Fruit fly (Drosophila melanogaster) whole organism, prepupa: Measurements from ENCODE around the gene CG31663.
A peak's percentile ranks its signal among the peaks of the same experiment; 100 is the strongest.

Source experiments
- Blimp-1 ChIP-seq: fragments of 200-800 bp; sonication (Bioruptor generic); optimal IDR thresholded peaks from 3 replicates; lab custom pipeline; 2017; ENCODE audit warnings: missing biosample characterization, missing genetic modification characterization, mild to moderate bottlenecking, moderate library complexity, missing genetic modification reagents
- CG10631 ChIP-seq: fragments of 200-800 bp; sonication (Bioruptor generic); optimal IDR thresholded peaks from 2 replicates; lab custom pipeline; 2016; ENCODE audit warnings: missing biosample characterization, missing genetic modification characterization
- CG10669 ChIP-seq: fragments of 200-800 bp; sonication (Bioruptor generic); optimal IDR thresholded peaks from 3 replicates; lab custom pipeline; 2018; ENCODE audit warnings: missing biosample characterization, mild to moderate bottlenecking, missing genetic modification characterization, moderate library complexity
- CG11902 ChIP-seq: fragments of 200-800 bp; sonication (Bioruptor generic); optimal IDR thresholded peaks from 3 replicates; lab custom pipeline; 2016; ENCODE audit warnings: missing biosample characterization, missing genetic modification characterization
- CG15336 ChIP-seq: fragments of 200-800 bp; sonication (Bioruptor generic); IDR thresholded peaks from 2 replicates; pipeline ENCODE4 v1.3.6; 2022; ENCODE audit warnings: missing biosample characterization, missing genetic modification characterization
- CG16779 ChIP-seq: fragments of 200-800 bp; sonication (Bioruptor generic); optimal IDR thresholded peaks from 3 replicates; lab custom pipeline; 2017; ENCODE audit warnings: missing biosample characterization, mild to moderate bottlenecking, missing genetic modification characterization
- CG3032 ChIP-seq: fragments of 200-800 bp; optimal IDR thresholded peaks from 2 replicates; lab custom pipeline; 2019; ENCODE audit warnings: missing biosample characterization, mild to moderate bottlenecking, missing genetic modification characterization, moderate library complexity
- CG31627 ChIP-seq: fragments of 200-800 bp; sonication (Bioruptor generic); optimal IDR thresholded peaks from 3 replicates; lab custom pipeline; 2016; ENCODE audit warnings: missing biosample characterization, missing genetic modification characterization
- CG32006 ChIP-seq: fragments of 200-800 bp; sonication (Bioruptor generic); optimal IDR thresholded peaks from 3 replicates; lab custom pipeline; 2017; ENCODE audit warnings: missing biosample characterization, mild to moderate bottlenecking, missing genetic modification characterization
- CG34406 ChIP-seq: fragments of 200-800 bp; sonication (Bioruptor generic); optimal IDR thresholded peaks from 3 replicates; lab custom pipeline; 2016; ENCODE audit warnings: missing biosample characterization, missing genetic modification characterization
- CG6854 ChIP-seq: fragments of 200-800 bp; sonication (Bioruptor generic); optimal IDR thresholded peaks from 2 replicates; lab custom pipeline; 2017; ENCODE audit warnings: missing biosample characterization, mild to moderate bottlenecking, missing genetic modification characterization
- CG7368 ChIP-seq: fragments of 200-800 bp; sonication (Bioruptor generic); optimal IDR thresholded peaks from 3 replicates; lab custom pipeline; 2016; ENCODE audit warnings: missing biosample characterization, missing genetic modification characterization
- CG8632 ChIP-seq: fragments of 200-800 bp; sonication (Bioruptor generic); optimal IDR thresholded peaks from 3 replicates; lab custom pipeline; 2016; ENCODE audit warnings: missing biosample characterization, missing genetic modification characterization
- CG9139 ChIP-seq: fragments of 200-800 bp; sonication (Bioruptor generic); optimal IDR thresholded peaks from 3 replicates; lab custom pipeline; 2017; ENCODE audit warnings: missing biosample characterization, mild to moderate bottlenecking, missing genetic modification characterization
- Eip75B ChIP-seq: fragments of 200-800 bp; sonication (Bioruptor generic); optimal IDR thresholded peaks from 3 replicates; lab custom pipeline; 2016; ENCODE audit warnings: missing biosample characterization, missing genetic modification characterization
- Hr38 ChIP-seq: sonication (Bioruptor generic); optimal IDR thresholded peaks from 2 replicates; lab custom pipeline; 2016; ENCODE audit warnings: missing biosample characterization, missing genetic modification characterization
- Hr4 ChIP-seq: fragments of 200-800 bp; sonication (Bioruptor generic); optimal IDR thresholded peaks from 3 replicates; lab custom pipeline; 2016; ENCODE audit warnings: missing biosample characterization, missing genetic modification characterization
- Lpt ChIP-seq: fragments of 200-800 bp; sonication (Bioruptor generic); optimal IDR thresholded peaks from 3 replicates; lab custom pipeline; 2016; ENCODE audit warnings: missing biosample characterization, missing genetic modification characterization
- Sox102F ChIP-seq: fragments of 200-800 bp; sonication (Bioruptor generic); optimal IDR thresholded peaks from 2 replicates; lab custom pipeline; 2016; ENCODE audit warnings: missing biosample characterization, mild to moderate bottlenecking, missing genetic modification characterization
- Sox14 ChIP-seq: fragments of 200-800 bp; sonication (Bioruptor generic); optimal IDR thresholded peaks from 3 replicates; lab custom pipeline; 2016; ENCODE audit warnings: missing biosample characterization, missing genetic modification characterization
- achi ChIP-seq: fragments of 200-800 bp; sonication (Bioruptor generic); optimal IDR thresholded peaks from 3 replicates; lab custom pipeline; 2016; ENCODE audit warnings: missing biosample characterization, missing genetic modification characterization
- acj6 ChIP-seq: fragments of 200-800 bp; sonication (Bioruptor generic); optimal IDR thresholded peaks from 3 replicates; lab custom pipeline; 2016; ENCODE audit warnings: missing biosample characterization, missing genetic modification characterization
- cyc ChIP-seq: fragments of 200-800 bp; sonication (Bioruptor generic); optimal IDR thresholded peaks from 3 replicates; lab custom pipeline; 2016; ENCODE audit warnings: missing biosample characterization, missing genetic modification characterization
- dsx ChIP-seq: fragments of 200-800 bp; optimal IDR thresholded peaks from 3 replicates; lab custom pipeline; 2019; ENCODE audit warnings: missing biosample characterization, mild to moderate bottlenecking, missing genetic modification characterization, moderate library complexity; ENCODE audit not compliant: poor library complexity, severe bottlenecking
- esn ChIP-seq: fragments of 200-800 bp; sonication (Bioruptor generic); optimal IDR thresholded peaks from 2 replicates; lab custom pipeline; 2016; ENCODE audit warnings: missing biosample characterization, mild to moderate bottlenecking, missing genetic modification characterization, moderate library complexity
- fd59A ChIP-seq: fragments of 200-800 bp; sonication (Bioruptor generic); optimal IDR thresholded peaks from 2 replicates; lab custom pipeline; 2017; ENCODE audit warnings: missing biosample characterization, mild to moderate bottlenecking, missing genetic modification characterization, missing genetic modification reagents
- lz ChIP-seq: fragments of 200-800 bp; sonication (Bioruptor generic); optimal IDR thresholded peaks from 3 replicates; lab custom pipeline; 2016; ENCODE audit warnings: missing biosample characterization, missing genetic modification characterization
- net ChIP-seq: fragments of 200-800 bp; sonication (Bioruptor generic); optimal IDR thresholded peaks from 3 replicates; lab custom pipeline; 2016; ENCODE audit warnings: missing biosample characterization, missing genetic modification characterization
- ss ChIP-seq, 2 experiments: fragments of 200-800 bp; sonication (Bioruptor generic); optimal IDR thresholded peaks; 2 replicates in 1 of 2; 3 replicates in 1 of 2; lab custom pipeline; 2017 to 2018; ENCODE audit warnings: mild to moderate bottlenecking in 2 of 2, missing biosample characterization in 2 of 2, missing genetic modification characterization in 2 of 2, moderate library complexity in 1 of 2
- svp ChIP-seq: fragments of 200-800 bp; sonication (Bioruptor generic); peaks from one replicate; lab custom pipeline; 2016; ENCODE audit warnings: missing biosample characterization, missing genetic modification characterization
- topi ChIP-seq: fragments of 200-800 bp; sonication (Bioruptor generic); optimal IDR thresholded peaks from 3 replicates; lab custom pipeline; 2016; ENCODE audit warnings: missing biosample characterization, missing genetic modification characterization
- vri ChIP-seq: fragments of 200-800 bp; sonication (Bioruptor generic); optimal IDR thresholded peaks from 3 replicates; lab custom pipeline; 2016; ENCODE audit warnings: missing biosample characterization, mild to moderate bottlenecking, missing genetic modification characterization

The CG31663 gene

DNA sequence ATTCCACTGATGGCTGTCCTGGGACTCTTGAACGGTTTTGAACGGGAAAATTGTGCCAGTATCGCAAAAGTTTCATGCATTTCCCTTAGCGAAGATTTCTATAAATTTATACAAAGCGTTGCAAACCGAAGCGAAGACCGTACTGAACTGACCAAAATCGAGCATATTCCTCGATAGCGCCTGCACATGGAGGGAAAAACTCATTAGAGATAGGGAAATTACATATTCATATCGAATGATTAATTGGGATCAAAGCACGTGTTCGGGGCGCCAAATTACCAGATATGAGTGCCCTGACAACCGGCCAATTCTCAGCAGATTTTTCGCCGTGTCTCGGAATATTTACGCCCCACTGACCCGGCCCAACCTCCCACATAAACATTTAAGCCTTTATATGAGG, at the start of gene CG31663:
TSS of gene CG31663 (minus strand) at position 101 of the 400 bp plus-strand sequence.
- TF ChIP-seq Blimp-1 (GFP tag; lab: Kevin White, UChicago): no peak
- no peak for TF ChIP-seq CG9139 (GFP tag; lab: Kevin White, UChicago)
- no peak for TF ChIP-seq CG3032 (tag; lab: Kevin White, UChicago)
- TF ChIP-seq CG10631: no peak
- TF ChIP-seq net (GFP tag; lab: Kevin White, UChicago): no peak
- no peak for TF ChIP-seq CG10669 (GFP tag; lab: Kevin White, UChicago)
- no peak for TF ChIP-seq Lpt (GFP tag; lab: Kevin White, UChicago)
- no peak for TF ChIP-seq CG8632 (GFP tag; lab: Kevin White, UChicago)
- TF ChIP-seq achi (GFP tag; lab: Kevin White, UChicago): no peak
- no peak for TF ChIP-seq CG6854
- TF ChIP-seq CG16779 (tag; lab: Kevin White, UChicago): no peak
- TF ChIP-seq topi (GFP tag; lab: Kevin White, UChicago): no peak
- TF ChIP-seq Hr4 (GFP tag; lab: Kevin White, UChicago): no peak
- no peak for TF ChIP-seq fd59A (GFP tag; lab: Kevin White, UChicago)
- TF ChIP-seq cyc (GFP tag; lab: Kevin White, UChicago): no peak

DNA sequence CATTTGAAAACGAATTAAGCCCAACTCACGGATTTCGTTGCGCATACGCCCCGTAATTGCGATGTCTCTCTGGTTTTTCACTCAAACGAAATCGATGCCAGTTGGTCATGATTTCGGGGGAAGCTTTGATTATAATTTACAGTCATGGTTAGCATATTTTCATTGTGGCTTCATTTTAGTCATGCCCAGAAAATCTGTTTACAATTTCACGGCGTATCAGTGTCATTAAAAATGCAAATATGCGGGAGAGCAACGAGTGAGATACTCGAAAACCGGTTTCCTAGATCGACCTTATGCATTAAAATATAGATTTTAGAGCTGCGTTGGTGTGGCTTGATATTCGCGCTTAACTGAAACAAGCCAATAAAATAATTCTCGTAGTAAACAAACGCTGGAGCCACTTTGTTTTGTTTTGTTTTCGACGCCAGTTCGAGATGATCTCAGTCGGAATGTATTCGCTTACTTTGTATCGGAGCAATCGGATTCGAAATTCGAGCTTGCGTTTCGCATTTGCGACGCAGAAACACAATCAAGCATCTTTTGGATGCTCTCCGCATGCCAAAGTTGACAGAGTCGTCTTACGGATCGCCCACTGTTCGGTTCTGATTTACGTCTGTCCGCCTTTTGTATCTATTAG, 49.4 kb upstream of the CG31663 start:
- TF ChIP-seq achi (GFP tag; lab: Kevin White, UChicago) (no peak), CG16779 (tag; lab: Kevin White, UChicago) (no peak), CG10669 (GFP tag; lab: Kevin White, UChicago) (no peak), Eip75B (GFP tag; lab: Kevin White, UChicago) (no peak), CG15336 (GFP tag; lab: Robert Waterston, UW) (no peak), Sox14 (GFP tag; lab: Kevin White, UChicago) (no peak), lz (GFP tag; lab: Kevin White, UChicago) (no peak), ss (GFP tag; optimal IDR thresholded peaks at IDR 0.05; lab: Kevin White, UChicago) (no peak), svp (GFP tag; lab: Kevin White, UChicago) (peak; percentile 47), vri (GFP tag; lab: Kevin White, UChicago) (no peak), Hr38 (no peak), esn (GFP tag; lab: Kevin White, UChicago) (no peak), CG11902 (GFP tag; lab: Kevin White, UChicago) (no peak), Blimp-1 (GFP tag; lab: Kevin White, UChicago) (no peak), dsx (peak; percentile 94), net (GFP tag; lab: Kevin White, UChicago) (no peak)

DNA sequence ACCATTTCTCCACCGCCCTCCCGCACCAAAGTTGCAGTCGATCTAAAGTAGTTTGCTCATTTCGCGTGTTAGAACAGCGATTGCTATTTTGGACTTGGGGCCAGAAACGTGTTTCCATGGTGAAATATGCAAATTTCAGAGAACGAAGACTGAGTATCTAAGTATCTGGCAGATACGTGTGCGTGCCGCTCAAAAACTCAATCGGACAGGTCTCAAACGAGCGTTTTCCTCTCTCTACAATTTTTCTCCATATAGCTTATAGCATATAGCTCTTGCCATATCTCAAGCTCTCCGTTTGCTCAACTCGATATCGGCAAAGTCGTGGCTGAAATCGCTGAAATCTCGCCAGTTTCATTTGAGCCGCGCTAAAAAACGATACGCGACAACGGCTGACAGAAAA, 46.1 kb upstream of the CG31663 start:
- no peak for TF ChIP-seq esn (GFP tag; lab: Kevin White, UChicago)
- TF ChIP-seq Hr38: no peak
- TF ChIP-seq Eip75B (GFP tag; lab: Kevin White, UChicago): no peak
- TF ChIP-seq Sox102F (GFP tag; lab: Kevin White, UChicago): no peak
- TF ChIP-seq Hr4 (GFP tag; lab: Kevin White, UChicago): no peak
- TF ChIP-seq acj6 (GFP tag; lab: Kevin White, UChicago): no peak
- no peak for TF ChIP-seq CG32006
- TF ChIP-seq CG7368: no peak
- no peak for TF ChIP-seq CG9139 (GFP tag; lab: Kevin White, UChicago)
- no peak for TF ChIP-seq CG31627
- TF ChIP-seq net (GFP tag; lab: Kevin White, UChicago): no peak
- no peak for TF ChIP-seq Lpt (GFP tag; lab: Kevin White, UChicago)
- no peak for TF ChIP-seq CG15336 (GFP tag; lab: Robert Waterston, UW)
- no peak for TF ChIP-seq CG34406 (GFP tag; lab: Kevin White, UChicago)
- TF ChIP-seq, all 60 proteins: peak for 0
